Fruit fly (Drosophila melanogaster) whole organism: ENCODE measurements around the gene CG5111.

Experiments
- CG8478 ChIP-seq: fragments of >200 bp; optimal IDR thresholded peaks from 2 replicates; lab custom pipeline; 2018; ENCODE audit warnings: inconsistent platforms
- Dll ChIP-seq: fragments of >200 bp; optimal IDR thresholded peaks from 2 replicates; lab custom pipeline; 2017
- EcR ChIP-seq, 2 experiments: fragments of >200 bp; optimal IDR thresholded peaks; 2 replicates each; lab custom pipeline; 2017; ENCODE audit warnings: missing biosample characterization in 2 of 2, missing genetic modification characterization in 2 of 2, missing genetic modification reagents in 2 of 2
- pan ChIP-seq: fragments of >200 bp; optimal IDR thresholded peaks from 2 replicates; lab custom pipeline; 2017
- psq ChIP-seq: fragments of >200 bp; optimal IDR thresholded peaks from 2 replicates; lab custom pipeline; 2017
- usp ChIP-seq: fragments of >200 bp; optimal IDR thresholded peaks from 2 replicates; lab custom pipeline; 2017; ENCODE audit warnings: missing biosample characterization, missing genetic modification characterization, mixed read lengths

CG5111 gene

DNA sequence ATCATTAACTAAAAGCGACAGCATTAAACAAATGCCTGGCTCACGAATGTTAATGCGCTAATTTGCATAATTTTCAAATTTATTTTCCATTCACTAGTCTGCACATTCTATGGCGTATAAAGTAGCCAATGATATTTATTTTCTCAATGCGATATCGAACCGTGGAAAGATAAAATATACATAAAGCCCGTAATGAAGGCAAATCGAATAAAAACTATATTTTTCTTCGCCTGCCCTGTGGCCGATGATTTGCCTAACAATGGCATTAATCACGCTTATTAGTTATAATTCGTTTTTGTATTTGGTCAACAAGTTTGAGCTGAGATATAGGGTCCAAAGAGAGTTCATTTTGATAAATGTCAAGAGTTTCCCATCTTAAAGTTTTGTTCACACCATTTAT is 44.4 kb downstream of the CG5111 start:
- TF ChIP-seq EcR (GFP tag; optimal IDR thresholded peaks at IDR 0.05; lab: Kevin White, UChicago), result no peak
- no peak for TF ChIP-seq pan (lab: Kevin White, UChicago)
- no peak for TF ChIP-seq usp (GFP tag; lab: Kevin White, UChicago)
- TF ChIP-seq psq (lab: Kevin White, UChicago), result no peak
- no peak for TF ChIP-seq Dll (lab: Kevin White, UChicago)
- no peak for TF ChIP-seq CG8478 (lab: Kevin White, UChicago)

DNA sequence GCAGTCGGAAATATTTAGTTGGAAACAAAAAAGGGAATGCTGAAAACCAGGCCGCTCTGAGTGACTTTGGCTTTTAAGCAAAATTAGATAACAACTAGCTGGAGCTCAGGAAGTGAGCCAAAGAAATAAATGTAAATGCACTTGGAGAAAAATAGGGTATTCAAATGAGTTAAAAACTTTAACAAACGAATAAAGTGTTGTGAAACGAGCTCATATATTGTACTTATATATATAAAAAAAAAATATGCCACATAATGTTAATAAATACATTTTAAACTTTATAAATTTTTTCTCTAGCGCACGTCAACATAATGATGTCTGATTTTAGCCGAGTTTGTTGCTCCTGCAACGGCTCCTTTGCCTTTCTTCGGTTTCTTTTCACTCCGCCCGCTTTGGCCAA is 46.1 kb downstream of the CG5111 start:
- TF ChIP-seq Dll (lab: Kevin White, UChicago) (no peak), pan (lab: Kevin White, UChicago) (no peak), usp (GFP tag; lab: Kevin White, UChicago) (no peak), psq (lab: Kevin White, UChicago) (no peak), CG8478 (lab: Kevin White, UChicago) (no peak), EcR (GFP tag; optimal IDR thresholded peaks at IDR 0.05; lab: Kevin White, UChicago) (no peak)

DNA sequence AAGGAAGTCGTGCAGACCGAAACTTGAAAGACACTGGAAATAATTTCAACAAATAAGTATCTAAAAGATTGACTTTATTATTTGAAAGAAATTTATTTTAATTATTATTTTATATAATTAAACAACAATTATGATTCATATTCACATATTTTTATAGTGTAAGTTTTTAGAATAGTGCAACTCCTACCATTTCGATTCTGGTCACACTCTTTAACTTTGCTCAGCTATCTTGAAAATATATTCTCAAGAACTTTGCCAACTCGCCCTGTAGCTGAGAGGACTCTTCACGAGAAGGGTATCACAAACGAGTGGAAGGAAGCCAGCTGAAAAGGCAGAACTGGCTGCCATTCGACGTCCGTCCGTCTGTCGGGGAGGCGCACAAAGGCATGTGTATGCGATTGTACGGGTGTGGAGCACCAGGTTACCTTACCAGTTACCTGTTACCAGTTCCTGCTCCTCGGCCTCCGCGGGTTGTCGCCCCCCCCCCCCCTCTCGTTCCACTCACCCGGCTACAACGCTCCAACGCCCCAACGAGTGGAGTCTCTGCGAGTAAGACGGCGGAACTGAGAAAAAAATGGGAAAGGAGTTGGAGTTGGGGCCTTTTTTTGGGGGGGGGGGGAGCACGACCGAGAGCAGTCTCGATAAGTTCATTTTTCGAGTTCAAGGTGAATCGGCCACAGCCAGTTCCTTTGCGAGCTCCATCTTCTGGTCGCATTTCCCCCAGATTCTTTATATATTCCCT is 49.5 kb downstream of the CG5111 start:
- TF ChIP-seq EcR (GFP tag; optimal IDR thresholded peaks at IDR 0.05; lab: Kevin White, UChicago), result peak in 1 of 2 experiments; percentile 72
- no peak for TF ChIP-seq psq (lab: Kevin White, UChicago)
